ENCODE assay signal across 6 fruit fly cellular contexts in genomic region chr3L:140838-141559, dm6.
TF ChIP-seq lines count a peak whose summit lies in the region.

No protein-coding gene starts in this region.

- no peak for TF ChIP-seq CTCF in whole organism, embryonic (GFP tag; optimal IDR thresholded peaks at IDR 0.05; lab: Kevin White, UChicago)

TF ChIP-seq in whole organism, 6 proteins besides CTCF, POLR2A, EP300 and RAD21:
- TF ChIP-seq psq (optimal IDR thresholded peaks at IDR 0.05; lab: Kevin White, UChicago) (no peak), EcR (GFP tag; optimal IDR thresholded peaks at IDR 0.05; lab: Kevin White, UChicago) (peak; percentile 63 to 72), CG8478 (optimal IDR thresholded peaks at IDR 0.05; lab: Kevin White, UChicago) (no peak)

TF ChIP-seq in whole organism, adult, 20 proteins besides CTCF, POLR2A, EP300 and RAD21:
- TF ChIP-seq tj (GFP tag; optimal IDR thresholded peaks at IDR 0.05; lab: Kevin White, UChicago) = no peak
- TF ChIP-seq CG12768 (GFP tag; optimal IDR thresholded peaks at IDR 0.05; lab: Kevin White, UChicago) = no peak
- peak; percentile 95 for TF ChIP-seq pad (GFP tag; optimal IDR thresholded peaks at IDR 0.05; lab: Kevin White, UChicago)
- TF ChIP-seq ovo (GFP tag; optimal IDR thresholded peaks at IDR 0.05; lab: Kevin White, UChicago) = peak; percentile 91
- TF ChIP-seq cnc (optimal IDR thresholded peaks at IDR 0.05; lab: Kevin White, UChicago) = no peak
- no peak for TF ChIP-seq CG1620 (GFP tag; optimal IDR thresholded peaks at IDR 0.05; lab: Kevin White, UChicago)
- no peak for TF ChIP-seq Hr96 (GFP tag; optimal IDR thresholded peaks at IDR 0.05; lab: Kevin White, UChicago)
- no peak for TF ChIP-seq bab1 (GFP tag; optimal IDR thresholded peaks at IDR 0.05; lab: Kevin White, UChicago)
- no peak for TF ChIP-seq Crg-1 (GFP tag; optimal IDR thresholded peaks at IDR 0.05; lab: Kevin White, UChicago)
- no peak for TF ChIP-seq CG7045 (GFP tag; optimal IDR thresholded peaks at IDR 0.05; lab: Kevin White, UChicago)
TF ChIP-seq in whole organism, adult: peak in this region for 2.

TF ChIP-seq in whole organism, embryonic, 481 proteins besides CTCF, POLR2A, EP300 and RAD21 (continues in another document):
- TF ChIP-seq bsh (GFP tag; optimal IDR thresholded peaks at IDR 0.05; lab: Kevin White, UChicago) = no peak
- TF ChIP-seq Ravus (GFP tag; IDR thresholded peaks at IDR 0.05; lab: Robert Waterston, UW) = no peak
- no peak for TF ChIP-seq CG32772 (GFP tag; IDR thresholded peaks at IDR 0.05; lab: Robert Waterston, UW)
- peak; percentile 64 to 72 for TF ChIP-seq Trl (optimal IDR thresholded peaks at IDR 0.05; lab: Kevin White, UChicago)
- no peak for TF ChIP-seq Trl (GFP tag; optimal IDR thresholded peaks at IDR 0.05; lab: Kevin White, UChicago)
- no peak for TF ChIP-seq caup (GFP tag; optimal IDR thresholded peaks at IDR 0.05; lab: Kevin White, UChicago; ENCODE audit: severe bottlenecking)
- TF ChIP-seq esg (GFP tag; conservative IDR thresholded peaks at IDR 0.05; lab: Robert Waterston, UW) = no peak
- TF ChIP-seq CG10543 (GFP tag; optimal IDR thresholded peaks at IDR 0.05; lab: Kevin White, UChicago) = no peak
- TF ChIP-seq Deaf1 (tag; optimal IDR thresholded peaks at IDR 0.05; lab: Kevin White, UChicago) = no peak
- no peak for TF ChIP-seq mirr (GFP tag; optimal IDR thresholded peaks at IDR 0.05; lab: Kevin White, UChicago)
- TF ChIP-seq Hr3 (GFP tag; optimal IDR thresholded peaks at IDR 0.05; lab: Kevin White, UChicago) = no peak
- 0 out of 2 replicates have a peak, but pooled peaks have one; percentile 17 for TF ChIP-seq CG31224 (GFP tag; IDR thresholded peaks at IDR 0.05; lab: Robert Waterston, UW)
- no peak for TF ChIP-seq odd (GFP tag; optimal IDR thresholded peaks at IDR 0.05; lab: Kevin White, UChicago)
- no peak for TF ChIP-seq pzg (GFP tag; optimal IDR thresholded peaks at IDR 0.05; lab: Kevin White, UChicago)
- TF ChIP-seq CG17802 (tag; optimal IDR thresholded peaks at IDR 0.05; lab: Kevin White, UChicago) = no peak
- TF ChIP-seq Med (GFP tag; lab: Kevin White, UChicago) = peak; percentile 59
- TF ChIP-seq CG6683 (GFP tag; optimal IDR thresholded peaks at IDR 0.05; lab: Kevin White, UChicago) = no peak
- no peak for TF ChIP-seq CG11247 (GFP tag; IDR thresholded peaks at IDR 0.05; lab: Robert Waterston, UW)
- no peak for TF ChIP-seq tll (GFP tag; optimal IDR thresholded peaks at IDR 0.05; lab: Kevin White, UChicago)
- peak; percentile 25 for TF ChIP-seq nom (GFP tag; optimal IDR thresholded peaks at IDR 0.05; lab: Kevin White, UChicago)
- TF ChIP-seq p53 (GFP tag; optimal IDR thresholded peaks at IDR 0.05; lab: Kevin White, UChicago) = no peak

TF ChIP-seq in whole organism, prepupa, 60 proteins besides CTCF, POLR2A, EP300 and RAD21:
- no peak for TF ChIP-seq pdm3 (GFP tag; optimal IDR thresholded peaks at IDR 0.05; lab: Kevin White, UChicago)
- peak; percentile 8 for TF ChIP-seq Sox14 (GFP tag; optimal IDR thresholded peaks at IDR 0.05; lab: Kevin White, UChicago)
- peak in 1 of 2 experiments; percentile 8 for TF ChIP-seq ss (GFP tag; optimal IDR thresholded peaks at IDR 0.05; lab: Kevin White, UChicago)
- TF ChIP-seq net (GFP tag; optimal IDR thresholded peaks at IDR 0.05; lab: Kevin White, UChicago) = no peak
- no peak for TF ChIP-seq lz (GFP tag; optimal IDR thresholded peaks at IDR 0.05; lab: Kevin White, UChicago)
- TF ChIP-seq CG31627 (GFP tag; optimal IDR thresholded peaks at IDR 0.05; lab: Kevin White, UChicago) = no peak
- TF ChIP-seq fkh (GFP tag; optimal IDR thresholded peaks at IDR 0.05; lab: Kevin White, UChicago) = no peak
- TF ChIP-seq dsx (GFP tag; optimal IDR thresholded peaks at IDR 0.05; lab: Kevin White, UChicago; ENCODE audit: poor library complexity, severe bottlenecking) = peak; percentile 58
- TF ChIP-seq CG4318 (GFP tag; optimal IDR thresholded peaks at IDR 0.05; lab: Kevin White, UChicago) = no peak
- TF ChIP-seq Blimp-1 (GFP tag; optimal IDR thresholded peaks at IDR 0.05; lab: Kevin White, UChicago) = peak; percentile 94
- peak; percentile 15 for TF ChIP-seq Lpt (GFP tag; optimal IDR thresholded peaks at IDR 0.05; lab: Kevin White, UChicago)
- TF ChIP-seq svp (GFP tag; lab: Kevin White, UChicago) = peak; percentile 42
- no peak for TF ChIP-seq CG8632 (GFP tag; optimal IDR thresholded peaks at IDR 0.05; lab: Kevin White, UChicago)
- TF ChIP-seq CG6854 (GFP tag; optimal IDR thresholded peaks at IDR 0.05; lab: Kevin White, UChicago) = peak; percentile 72
- no peak for TF ChIP-seq Eip93F (GFP tag; optimal IDR thresholded peaks at IDR 0.05; lab: Kevin White, UChicago)
- no peak for TF ChIP-seq CG6276 (GFP tag; optimal IDR thresholded peaks at IDR 0.05; lab: Kevin White, UChicago)
- TF ChIP-seq Eip78C (GFP tag; lab: Kevin White, UChicago) = peak; percentile 49
- no peak for TF ChIP-seq CG10669 (GFP tag; optimal IDR thresholded peaks at IDR 0.05; lab: Kevin White, UChicago)
- TF ChIP-seq CG6808 (GFP tag; optimal IDR thresholded peaks at IDR 0.05; lab: Kevin White, UChicago) = peak; percentile 15

TF ChIP-seq in whole organism, pupa, 21 proteins besides CTCF, POLR2A, EP300 and RAD21:
- no peak for TF ChIP-seq CG32121 (GFP tag; IDR thresholded peaks at IDR 0.05; lab: Robert Waterston, UW)
- TF ChIP-seq Ets98B (GFP tag; IDR thresholded peaks at IDR 0.05; lab: Robert Waterston, UW) = peak; percentile 21; the same call in 1 of the 2 replicates
- peak; percentile 8 for TF ChIP-seq Pif1B (GFP tag; optimal IDR thresholded peaks at IDR 0.05; lab: Kevin White, UChicago)
- 0 out of 3 replicates have a peak, but pooled peaks have one; percentile 34 for TF ChIP-seq CG4496 (GFP tag; IDR thresholded peaks at IDR 0.05; lab: Robert Waterston, UW)
- TF ChIP-seq fd96Ca (GFP tag; IDR thresholded peaks at IDR 0.05; lab: Robert Waterston, UW) = no peak
- no peak for TF ChIP-seq CG34367 (tag; optimal IDR thresholded peaks at IDR 0.05; lab: Kevin White, UChicago)
- no peak for TF ChIP-seq CG17806 (tag; optimal IDR thresholded peaks at IDR 0.05; lab: Kevin White, UChicago)
- TF ChIP-seq CG12605 (GFP tag; IDR thresholded peaks at IDR 0.05; lab: Robert Waterston, UW) = peak; percentile 15; the same call in 1 of the 2 replicates
- TF ChIP-seq CG13204 (GFP tag; optimal IDR thresholded peaks at IDR 0.05; lab: Kevin White, UChicago) = no peak
- no peak for TF ChIP-seq CG8301 (tag; optimal IDR thresholded peaks at IDR 0.05; lab: Kevin White, UChicago)
- peak; percentile 95 for TF ChIP-seq EcR (GFP tag; optimal IDR thresholded peaks at IDR 0.05; lab: Kevin White, UChicago)

TF ChIP-seq in whole organism, wandering third instar larva, 38 proteins besides CTCF, POLR2A, EP300 and RAD21 (continues in another document):
- no peak for TF ChIP-seq CG32264 (GFP tag; optimal IDR thresholded peaks at IDR 0.05; lab: Kevin White, UChicago)
- no peak for TF ChIP-seq sage (GFP tag; optimal IDR thresholded peaks at IDR 0.05; lab: Kevin White, UChicago)
- no peak for TF ChIP-seq usp (GFP tag; optimal IDR thresholded peaks at IDR 0.05; lab: Kevin White, UChicago)
- no peak for TF ChIP-seq fru (GFP tag; optimal IDR thresholded peaks at IDR 0.05; lab: Kevin White, UChicago)
- TF ChIP-seq dl (GFP tag; optimal IDR thresholded peaks at IDR 0.05; lab: Kevin White, UChicago; ENCODE audit: insufficient read depth in 1 of 2, partially characterized antibody in 2 of 2) = peak in 1 of 2 experiments; percentile 82
- no peak for TF ChIP-seq Hnf4 (GFP tag; optimal IDR thresholded peaks at IDR 0.05; lab: Kevin White, UChicago)
- no peak for TF ChIP-seq h (GFP tag; optimal IDR thresholded peaks at IDR 0.05; lab: Kevin White, UChicago)
- TF ChIP-seq foxo (GFP tag; optimal IDR thresholded peaks at IDR 0.05; lab: Kevin White, UChicago) = no peak
- TF ChIP-seq Jra (GFP tag; optimal IDR thresholded peaks at IDR 0.05; lab: Kevin White, UChicago) = no peak
- TF ChIP-seq GATAd (GFP tag; optimal IDR thresholded peaks at IDR 0.05; lab: Kevin White, UChicago) = no peak
- TF ChIP-seq CG9705 (GFP tag; optimal IDR thresholded peaks at IDR 0.05; lab: Kevin White, UChicago) = no peak
- no peak for TF ChIP-seq CrebA (GFP tag; optimal IDR thresholded peaks at IDR 0.05; lab: Kevin White, UChicago; ENCODE audit: borderline replicate concordance)
- no peak for TF ChIP-seq Myc (optimal IDR thresholded peaks at IDR 0.05; lab: Kevin White, UChicago)
- TF ChIP-seq woc (GFP tag; optimal IDR thresholded peaks at IDR 0.05; lab: Kevin White, UChicago) = peak; percentile 24
- TF ChIP-seq lola (GFP tag; optimal IDR thresholded peaks at IDR 0.05; lab: Kevin White, UChicago) = no peak
- no peak for TF ChIP-seq Rel (GFP tag; optimal IDR thresholded peaks at IDR 0.05; lab: Kevin White, UChicago)
- TF ChIP-seq Rel (tag; optimal IDR thresholded peaks at IDR 0.05; lab: Kevin White, UChicago) = peak; percentile 91
- TF ChIP-seq Abd-B (GFP tag; optimal IDR thresholded peaks at IDR 0.05; lab: Kevin White, UChicago) = no peak
- TF ChIP-seq Vsx2 (GFP tag; optimal IDR thresholded peaks at IDR 0.05; lab: Kevin White, UChicago; ENCODE audit: partially characterized antibody) = peak; percentile 84
- no peak for TF ChIP-seq OdsH (GFP tag; optimal IDR thresholded peaks at IDR 0.05; lab: Kevin White, UChicago)
- TF ChIP-seq Sp1 (GFP tag; optimal IDR thresholded peaks at IDR 0.05; lab: Kevin White, UChicago) = no peak
- peak; percentile 47 for TF ChIP-seq psq (GFP tag; optimal IDR thresholded peaks at IDR 0.05; lab: Kevin White, UChicago)
- no peak for TF ChIP-seq Hr78 (GFP tag; optimal IDR thresholded peaks at IDR 0.05; lab: Kevin White, UChicago)
- TF ChIP-seq jim (GFP tag; optimal IDR thresholded peaks at IDR 0.05; lab: Kevin White, UChicago) = no peak
- TF ChIP-seq tai (GFP tag; optimal IDR thresholded peaks at IDR 0.05; lab: Kevin White, UChicago) = no peak
- no peak for TF ChIP-seq HLH106 (tag; optimal IDR thresholded peaks at IDR 0.05; lab: Kevin White, UChicago)
- peak; percentile 87 for TF ChIP-seq Dif (GFP tag; optimal IDR thresholded peaks at IDR 0.05; lab: Kevin White, UChicago; ENCODE audit: partially characterized antibody)
- TF ChIP-seq sv (GFP tag; optimal IDR thresholded peaks at IDR 0.05; lab: Kevin White, UChicago) = no peak
- no peak for TF ChIP-seq Dfd (GFP tag; optimal IDR thresholded peaks at IDR 0.05; lab: Kevin White, UChicago)
- TF ChIP-seq ey (GFP tag; optimal IDR thresholded peaks at IDR 0.05; lab: Kevin White, UChicago) = no peak
- no peak for TF ChIP-seq dsf (GFP tag; optimal IDR thresholded peaks at IDR 0.05; lab: Kevin White, UChicago; ENCODE audit: borderline replicate concordance)
- TF ChIP-seq Hr83 (GFP tag; optimal IDR thresholded peaks at IDR 0.05; lab: Kevin White, UChicago; ENCODE audit: poor library complexity, severe bottlenecking) = peak; percentile 11
- TF ChIP-seq Mio (GFP tag; optimal IDR thresholded peaks at IDR 0.05; lab: Kevin White, UChicago) = no peak
- no peak for TF ChIP-seq br (GFP tag; optimal IDR thresholded peaks at IDR 0.05; lab: Kevin White, UChicago)
- no peak for TF ChIP-seq N (GFP tag; optimal IDR thresholded peaks at IDR 0.05; lab: Kevin White, UChicago)
- TF ChIP-seq pan (optimal IDR thresholded peaks at IDR 0.05; lab: Kevin White, UChicago) = no peak
